Fruit fly (Drosophila melanogaster) whole organism, wandering third instar larva: ENCODE results near the gene Vm26Aa.

Experiments
- Abd-B ChIP-seq: fragments of >200 bp; optimal IDR thresholded peaks from 2 replicates; lab custom pipeline; 2017; ENCODE audit warnings: missing biosample characterization, missing genetic modification characterization
- CG32264 ChIP-seq: fragments of 200-800 bp; sonication (Bioruptor generic); optimal IDR thresholded peaks from 2 replicates; lab custom pipeline; 2016; ENCODE audit warnings: missing biosample characterization, missing genetic modification characterization
- CG9705 ChIP-seq: fragments of 200-800 bp; sonication (Bioruptor generic); optimal IDR thresholded peaks from 2 replicates; lab custom pipeline; 2018; ENCODE audit warnings: missing biosample characterization, mild to moderate bottlenecking, missing genetic modification characterization
- CrebA ChIP-seq: fragments of 200-800 bp; sonication (Bioruptor generic); optimal IDR thresholded peaks from 2 replicates; lab custom pipeline; 2016; ENCODE audit warnings: missing biosample characterization, mild to moderate bottlenecking, missing genetic modification characterization, borderline replicate concordance
- Dfd ChIP-seq: fragments of >200 bp; optimal IDR thresholded peaks from 2 replicates; lab custom pipeline; 2017; ENCODE audit warnings: missing biosample characterization, missing genetic modification characterization
- Dif ChIP-seq: fragments of 200-275, 200-300 bp; sonication (Bioruptor generic); optimal IDR thresholded peaks from 2 replicates; lab custom pipeline; 2018; ENCODE audit warnings: missing biosample characterization, missing genetic modification characterization; ENCODE audit not compliant: partially characterized antibody
- GATAd ChIP-seq: sonication (Bioruptor generic); optimal IDR thresholded peaks from 2 replicates; lab custom pipeline; 2016; ENCODE audit warnings: missing biosample characterization, missing genetic modification characterization
- HLH106 ChIP-seq: fragments of 200-800 bp; optimal IDR thresholded peaks from 3 replicates; lab custom pipeline; 2019; ENCODE audit warnings: missing biosample characterization, mild to moderate bottlenecking, missing genetic modification characterization, moderate library complexity
- Hnf4 ChIP-seq: fragments of 200-800 bp; sonication (Bioruptor generic); optimal IDR thresholded peaks from 2 replicates; lab custom pipeline; 2016; ENCODE audit warnings: missing biosample characterization, mild to moderate bottlenecking, missing genetic modification characterization
- Hr78 ChIP-seq: fragments of >200 bp; optimal IDR thresholded peaks from 2 replicates; lab custom pipeline; 2017; ENCODE audit warnings: missing biosample characterization, missing genetic modification characterization
- Hr83 ChIP-seq: fragments of 200-300 bp; sonication (Bioruptor generic); optimal IDR thresholded peaks from 2 replicates; lab custom pipeline; 2016; ENCODE audit warnings: missing biosample characterization, mild to moderate bottlenecking, missing genetic modification characterization, moderate library complexity; ENCODE audit not compliant: poor library complexity, severe bottlenecking
- Jra ChIP-seq: sonication (Bioruptor generic); optimal IDR thresholded peaks from 2 replicates; lab custom pipeline; 2016; ENCODE audit warnings: missing biosample characterization, missing genetic modification characterization
- Mio ChIP-seq: sonication (Bioruptor generic); optimal IDR thresholded peaks from 2 replicates; lab custom pipeline; 2016; ENCODE audit warnings: missing biosample characterization, missing genetic modification characterization
- Myc ChIP-seq: fragments of >200 bp; optimal IDR thresholded peaks from 2 replicates; lab custom pipeline; 2017
- N ChIP-seq: fragments of >200 bp; optimal IDR thresholded peaks from 2 replicates; lab custom pipeline; 2018; ENCODE audit warnings: missing biosample characterization, missing external identifiers, missing genetic modification characterization
- OdsH ChIP-seq: fragments of 200-800 bp; sonication (Bioruptor generic); optimal IDR thresholded peaks from 2 replicates; lab custom pipeline; 2016; ENCODE audit warnings: missing biosample characterization, mild to moderate bottlenecking, missing genetic modification characterization
- Rel ChIP-seq, 2 experiments: fragments of 200-800 bp; sonication (Bioruptor generic) in 1 of 2; optimal IDR thresholded peaks; 2 replicates in 1 of 2; 3 replicates in 1 of 2; lab custom pipeline; 2016 to 2019; ENCODE audit warnings: mild to moderate bottlenecking in 2 of 2, missing biosample characterization in 2 of 2, missing genetic modification characterization in 2 of 2, moderate library complexity in 1 of 2
- Sp1 ChIP-seq: fragments of 200-800 bp; sonication (Bioruptor generic); optimal IDR thresholded peaks from 3 replicates; lab custom pipeline; 2019; ENCODE audit warnings: missing biosample characterization, mild to moderate bottlenecking, missing genetic modification characterization, moderate library complexity
- Vsx2 ChIP-seq: fragments of 200-300, 225-300 bp; sonication (Bioruptor generic); optimal IDR thresholded peaks from 2 replicates; lab custom pipeline; 2018; ENCODE audit warnings: missing biosample characterization, missing genetic modification characterization; ENCODE audit not compliant: partially characterized antibody
- br ChIP-seq: fragments of 200-800 bp; sonication (Bioruptor generic); optimal IDR thresholded peaks from 2 replicates; lab custom pipeline; 2016; ENCODE audit warnings: missing biosample characterization, missing genetic modification characterization
- brk ChIP-seq: fragments of 200-800 bp; sonication (Bioruptor generic); optimal IDR thresholded peaks from 2 replicates; lab custom pipeline; 2016; ENCODE audit warnings: missing biosample characterization, mild to moderate bottlenecking, missing genetic modification characterization
- dl ChIP-seq, 2 experiments: fragments of 175-275, 200-275 bp in 1 of 2; fragments of 200-275 bp in 1 of 2; sonication (Bioruptor generic); optimal IDR thresholded peaks; lab custom pipeline; 2018; ENCODE audit warnings: mild to moderate bottlenecking in 2 of 2, missing biosample characterization in 2 of 2, missing genetic modification characterization in 2 of 2, moderate library complexity in 2 of 2; ENCODE audit not compliant: partially characterized antibody in 2 of 2, insufficient read depth in 1 of 2
- dmrt93B ChIP-seq: fragments of 200-800 bp; sonication (Bioruptor generic); optimal IDR thresholded peaks from 2 replicates; lab custom pipeline; 2018; ENCODE audit warnings: missing biosample characterization, mild to moderate bottlenecking, missing genetic modification characterization
- dsf ChIP-seq: sonication (Bioruptor generic); optimal IDR thresholded peaks from 2 replicates; lab custom pipeline; 2016; ENCODE audit warnings: missing biosample characterization, missing genetic modification characterization, borderline replicate concordance
- ey ChIP-seq: fragments of 200-800 bp; sonication (Bioruptor generic); optimal IDR thresholded peaks from 2 replicates; lab custom pipeline; 2016; ENCODE audit warnings: missing biosample characterization, missing genetic modification characterization
- foxo ChIP-seq, 2 experiments: fragments of 200-800 bp; sonication (Bioruptor generic); optimal IDR thresholded peaks; 2 replicates in 1 of 2; 3 replicates in 1 of 2; lab custom pipeline; 2016 to 2017; ENCODE audit warnings: missing biosample characterization in 2 of 2, missing genetic modification characterization in 2 of 2
- fru ChIP-seq: fragments of 200-800 bp; sonication (Bioruptor generic); optimal IDR thresholded peaks from 3 replicates; lab custom pipeline; 2016; ENCODE audit warnings: missing biosample characterization, mild to moderate bottlenecking, missing genetic modification characterization
- h ChIP-seq: fragments of 200-800 bp; sonication (Bioruptor generic); optimal IDR thresholded peaks from 3 replicates; lab custom pipeline; 2016; ENCODE audit warnings: missing biosample characterization, mild to moderate bottlenecking, missing genetic modification characterization
- jim ChIP-seq: fragments of 175-275, 200-325 bp; sonication (Bioruptor generic); optimal IDR thresholded peaks from 2 replicates; lab custom pipeline; 2016; ENCODE audit warnings: missing biosample characterization, mild to moderate bottlenecking, missing genetic modification characterization
- pan ChIP-seq: fragments of >200 bp; optimal IDR thresholded peaks from 2 replicates; lab custom pipeline; 2017
- psq ChIP-seq: fragments of 200-800 bp; sonication (Bioruptor generic); optimal IDR thresholded peaks from 3 replicates; lab custom pipeline; 2017; ENCODE audit warnings: missing biosample characterization, mild to moderate bottlenecking, missing genetic modification characterization, moderate library complexity
- rgr ChIP-seq: fragments of 200-800 bp; sonication (Bioruptor generic); optimal IDR thresholded peaks from 3 replicates; lab custom pipeline; 2016; ENCODE audit warnings: missing biosample characterization, mild to moderate bottlenecking, missing genetic modification characterization
- sage ChIP-seq: fragments of 200-800 bp; sonication (Bioruptor generic); optimal IDR thresholded peaks from 2 replicates; lab custom pipeline; 2016; ENCODE audit warnings: missing biosample characterization, mild to moderate bottlenecking, missing genetic modification characterization
- sv ChIP-seq: fragments of 200-800 bp; sonication (Bioruptor generic); optimal IDR thresholded peaks from 3 replicates; lab custom pipeline; 2016; ENCODE audit warnings: missing biosample characterization, missing genetic modification characterization
- tai ChIP-seq: sonication (Bioruptor generic); optimal IDR thresholded peaks from 2 replicates; lab custom pipeline; 2016; ENCODE audit warnings: missing biosample characterization, missing genetic modification characterization
- usp ChIP-seq: fragments of >200 bp; optimal IDR thresholded peaks from 2 replicates; lab custom pipeline; 2017; ENCODE audit warnings: missing biosample characterization, missing genetic modification characterization
- woc ChIP-seq: sonication (Bioruptor generic); optimal IDR thresholded peaks from 2 replicates; lab custom pipeline; 2016; ENCODE audit warnings: missing biosample characterization, mild to moderate bottlenecking, missing genetic modification characterization

The Vm26Aa gene

DNA sequence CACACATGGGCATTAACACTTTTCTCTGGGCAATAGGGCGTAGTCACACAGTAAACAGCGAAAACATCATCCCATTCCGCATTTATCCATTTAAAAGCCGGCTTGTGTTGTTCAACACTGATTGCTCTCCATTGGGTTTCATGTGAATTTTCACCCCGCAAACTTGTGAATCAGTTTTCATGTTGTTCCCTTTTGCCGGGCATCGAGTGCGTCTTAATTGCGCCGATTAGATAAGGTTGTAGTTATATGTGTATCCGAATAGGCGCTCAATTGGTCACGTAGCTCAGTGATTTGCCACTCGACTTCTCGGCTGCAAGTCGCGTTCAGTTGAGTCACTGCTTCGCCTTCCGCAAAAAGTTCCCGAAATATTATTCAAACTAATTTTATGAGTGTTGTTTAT is 26.8 kb upstream of the Vm26Aa start:
- TF ChIP-seq h: peak; percentile 3
- no peak for TF ChIP-seq Hr78 (GFP tag; lab: Kevin White, UChicago)
- no peak for TF ChIP-seq br
- TF ChIP-seq OdsH (GFP tag; lab: Kevin White, UChicago): peak; percentile 11
- no peak for TF ChIP-seq GATAd
- no peak for TF ChIP-seq Rel (GFP tag; optimal IDR thresholded peaks at IDR 0.05; lab: Kevin White, UChicago)
- TF ChIP-seq Rel (tag; optimal IDR thresholded peaks at IDR 0.05; lab: Kevin White, UChicago): peak; percentile 43

dm6 chr2L:5986094-5986493 is 26.0 kb upstream of the Vm26Aa start, which contains the start of gene ifc:
TSS of gene ifc (plus strand) at chr2L:5986348.
- no peak for TF ChIP-seq Dfd (GFP tag; lab: Kevin White, UChicago)
- no peak for TF ChIP-seq Hnf4 (GFP tag; lab: Kevin White, UChicago)
- no peak for TF ChIP-seq Jra (GFP tag; lab: Kevin White, UChicago)
- peak; percentile 87 for TF ChIP-seq Hr83
- no peak for TF ChIP-seq jim (GFP tag; lab: Kevin White, UChicago)
- peak; percentile 98 for TF ChIP-seq N (GFP tag; lab: Kevin White, UChicago)
- peak; percentile 53 for TF ChIP-seq br
- no peak for TF ChIP-seq brk
- TF ChIP-seq psq: peak; percentile 30
- TF ChIP-seq Abd-B (GFP tag; lab: Kevin White, UChicago): no peak
- TF ChIP-seq sv (GFP tag; lab: Kevin White, UChicago): peak; percentile 42
- TF ChIP-seq h: peak; percentile 64
- TF ChIP-seq Hr78 (GFP tag; lab: Kevin White, UChicago): peak; percentile 66
- TF ChIP-seq fru (GFP tag; lab: Kevin White, UChicago): peak; percentile 47
- no peak for TF ChIP-seq dl (GFP tag; optimal IDR thresholded peaks at IDR 0.05; lab: Kevin White, UChicago; ENCODE audit: insufficient read depth in 1 of 2, partially characterized antibody in 2 of 2)
- TF ChIP-seq CG32264: no peak
- TF ChIP-seq Mio (GFP tag; lab: Kevin White, UChicago): no peak
- TF ChIP-seq dmrt93B: no peak
- no peak for TF ChIP-seq tai (GFP tag; lab: Kevin White, UChicago)
- no peak for TF ChIP-seq Myc
- TF ChIP-seq Dif (GFP tag; lab: Kevin White, UChicago): peak; percentile 61
- TF ChIP-seq ey (GFP tag; lab: Kevin White, UChicago): peak; percentile 30
- no peak for TF ChIP-seq CrebA (GFP tag; lab: Kevin White, UChicago)
- TF ChIP-seq Vsx2 (GFP tag; lab: Kevin White, UChicago): no peak
- no peak for TF ChIP-seq usp (GFP tag; lab: Kevin White, UChicago)
- TF ChIP-seq woc (GFP tag; lab: Kevin White, UChicago): peak; percentile 39
- TF ChIP-seq Sp1: peak; percentile 8
- peak in 1 of 2 experiments; percentile 52 for TF ChIP-seq foxo (GFP tag; optimal IDR thresholded peaks at IDR 0.05; lab: Kevin White, UChicago)
- no peak for TF ChIP-seq Rel (GFP tag; optimal IDR thresholded peaks at IDR 0.05; lab: Kevin White, UChicago)
- peak; percentile 46 for TF ChIP-seq Rel (tag; optimal IDR thresholded peaks at IDR 0.05; lab: Kevin White, UChicago)
- peak; percentile 10 for TF ChIP-seq CG9705 (GFP tag; lab: Kevin White, UChicago)
- no peak for TF ChIP-seq sage
- no peak for TF ChIP-seq pan (lab: Kevin White, UChicago)
- peak; percentile 54 for TF ChIP-seq rgr (GFP tag; lab: Kevin White, UChicago)
- TF ChIP-seq HLH106: peak; percentile 60
- TF ChIP-seq OdsH (GFP tag; lab: Kevin White, UChicago): peak; percentile 51
- no peak for TF ChIP-seq dsf

dm6 chr2L:5983236-5983635 is 23.1 kb upstream of the Vm26Aa start:
- peak; percentile 56 to 59 for TF ChIP-seq dl (GFP tag; optimal IDR thresholded peaks at IDR 0.05; lab: Kevin White, UChicago; ENCODE audit: insufficient read depth in 1 of 2, partially characterized antibody in 2 of 2)
- TF ChIP-seq brk: no peak
- TF ChIP-seq Dif (GFP tag; lab: Kevin White, UChicago): peak; percentile 20
- no peak for TF ChIP-seq Hnf4 (GFP tag; lab: Kevin White, UChicago)
- TF ChIP-seq Jra (GFP tag; lab: Kevin White, UChicago): peak; percentile 27
